Fruit fly (Drosophila melanogaster) whole organism, embryonic: ENCODE data around the gene tho2.
A peak's percentile ranks its signal among the peaks of the same experiment; 100 is the strongest.

ENCODE experiments used
- Atf-2 ChIP-seq: fragments of 200-800 bp; sonication (Bioruptor generic); optimal IDR thresholded peaks from 2 replicates; lab custom pipeline; 2016; ENCODE audit warnings: missing biosample characterization, missing genetic modification characterization
- Atf3 ChIP-seq: fragments of 200-800 bp; sonication (Bioruptor generic); optimal IDR thresholded peaks from 3 replicates; lab custom pipeline; 2016; ENCODE audit warnings: missing biosample characterization, missing genetic modification characterization
- B-H1 ChIP-seq: fragments of 200-800 bp; sonication (Bioruptor generic); IDR thresholded peaks from 3 replicates; pipeline ENCODE4 v1.3.6; 2022; ENCODE audit warnings: missing biosample characterization, missing genetic modification characterization
- CG10366 ChIP-seq: fragments of 200-800 bp; sonication (Bioruptor generic); IDR thresholded peaks from 2 replicates; pipeline ENCODE4 v1.3.6; 2022; ENCODE audit warnings: missing biosample characterization, missing genetic modification characterization
- CG10431 ChIP-seq: fragments of 200-800 bp; sonication (Bioruptor generic); optimal IDR thresholded peaks from 3 replicates; lab custom pipeline; 2018; ENCODE audit warnings: missing biosample characterization, mild to moderate bottlenecking, missing genetic modification characterization
- CG11695 ChIP-seq: fragments of 200-800 bp; sonication (Bioruptor generic); IDR thresholded peaks from 3 replicates; pipeline ENCODE4 v1.3.6; 2022; ENCODE audit warnings: missing biosample characterization, missing genetic modification characterization
- CG1233 ChIP-seq: fragments of 200-800 bp; sonication (Bioruptor generic); optimal IDR thresholded peaks from 4 replicates; lab custom pipeline; 2018; ENCODE audit warnings: missing biosample characterization, mild to moderate bottlenecking, missing genetic modification characterization
- CG14667 ChIP-seq: fragments of 200-800 bp; sonication (Bioruptor generic); IDR thresholded peaks from 2 replicates; pipeline ENCODE4 v1.3.6; 2022; ENCODE audit warnings: missing biosample characterization, missing genetic modification characterization
- CG15696 ChIP-seq: fragments of 200-800 bp; sonication (Bioruptor generic); optimal IDR thresholded peaks from 2 replicates; lab custom pipeline; 2019; ENCODE audit warnings: missing biosample characterization, mild to moderate bottlenecking, missing genetic modification characterization, moderate library complexity
- CG17612 ChIP-seq: fragments of 200-800 bp; sonication (Bioruptor generic); IDR thresholded peaks from 2 replicates; pipeline ENCODE4 v1.3.6; 2022; ENCODE audit warnings: missing biosample characterization, missing genetic modification characterization
- CG17829 ChIP-seq: fragments of 200-800 bp; optimal IDR thresholded peaks from 2 replicates; lab custom pipeline; 2019; ENCODE audit warnings: missing biosample characterization, mild to moderate bottlenecking, missing genetic modification characterization, moderate library complexity
- CG1792 ChIP-seq: fragments of 200-800 bp; sonication (Bioruptor generic); optimal IDR thresholded peaks from 2 replicates; lab custom pipeline; 2016; ENCODE audit warnings: missing biosample characterization, missing genetic modification characterization
- CG2889 ChIP-seq: fragments of 200-800 bp; sonication (Bioruptor generic); IDR thresholded peaks from 3 replicates; pipeline ENCODE4 v1.3.6; 2022; ENCODE audit warnings: missing biosample characterization, missing genetic modification characterization
- CG4820 ChIP-seq: fragments of 200-800 bp; sonication (Bioruptor generic); optimal IDR thresholded peaks from 3 replicates; lab custom pipeline; 2016; ENCODE audit warnings: missing biosample characterization, missing genetic modification characterization
- CG7271 ChIP-seq: fragments of 200-800 bp; sonication (Bioruptor generic); optimal IDR thresholded peaks from 2 replicates; lab custom pipeline; 2018; ENCODE audit warnings: missing biosample characterization, mild to moderate bottlenecking, missing genetic modification characterization, moderate library complexity
- CG7745 ChIP-seq: fragments of 200-800 bp; sonication (Bioruptor generic); optimal IDR thresholded peaks from 2 replicates; lab custom pipeline; 2018; ENCODE audit warnings: missing biosample characterization, mild to moderate bottlenecking, missing genetic modification characterization, moderate library complexity
- CG9609 ChIP-seq: fragments of 200-800 bp; sonication (Bioruptor generic); optimal IDR thresholded peaks from 3 replicates; lab custom pipeline; 2016; ENCODE audit warnings: missing biosample characterization, missing genetic modification characterization
- CHES-1-like ChIP-seq: fragments of 200-800 bp; sonication (Bioruptor generic); optimal IDR thresholded peaks from 2 replicates; lab custom pipeline; 2016; ENCODE audit warnings: missing biosample characterization, missing genetic modification characterization
- CTCF ChIP-seq: fragments of 200-800 bp; sonication (Bioruptor generic); optimal IDR thresholded peaks from 2 replicates; lab custom pipeline; 2017; ENCODE audit warnings: missing biosample characterization, mild to moderate bottlenecking, missing genetic modification characterization, moderate library complexity
- CkIIα-i1 ChIP-seq: fragments of 200-800 bp; sonication (Bioruptor generic); IDR thresholded peaks from 2 replicates; pipeline ENCODE4 v1.3.6; 2022; ENCODE audit warnings: missing biosample characterization, missing genetic modification characterization
- Dip3 ChIP-seq: fragments of 200-800 bp; sonication (Bioruptor generic); optimal IDR thresholded peaks from 3 replicates; lab custom pipeline; 2016; ENCODE audit warnings: missing biosample characterization, missing genetic modification characterization
- Dp ChIP-seq: fragments of 200-800 bp; sonication (Bioruptor generic); optimal IDR thresholded peaks from 2 replicates; lab custom pipeline; 2018; ENCODE audit warnings: missing biosample characterization, mild to moderate bottlenecking, missing genetic modification characterization, moderate library complexity
- HLH3B ChIP-seq: fragments of 200-800 bp; sonication (Bioruptor generic); IDR thresholded peaks from 2 replicates; pipeline ENCODE4 v1.3.6; 2022; ENCODE audit warnings: missing biosample characterization, missing genetic modification characterization
- Hmx ChIP-seq: fragments of 200-800 bp; sonication (Bioruptor generic); optimal IDR thresholded peaks from 2 replicates; lab custom pipeline; 2016; ENCODE audit warnings: missing biosample characterization, missing genetic modification characterization
- Kr ChIP-seq: fragments of 200-800 bp; sonication (Bioruptor generic); optimal IDR thresholded peaks from 2 replicates; lab custom pipeline; 2017; ENCODE audit warnings: missing biosample characterization, mild to moderate bottlenecking, missing genetic modification characterization
- Lhr ChIP-seq: fragments of 200-800 bp; sonication (Bioruptor generic); optimal IDR thresholded peaks from 3 replicates; lab custom pipeline; 2017; ENCODE audit warnings: mild to moderate bottlenecking, missing biosample characterization, missing genetic modification reagents, missing genetic modification characterization
- Lim3 ChIP-seq: fragments of 200-800 bp; sonication (Bioruptor generic); IDR thresholded peaks from 2 replicates; pipeline ENCODE4 v1.3.6; 2022; ENCODE audit warnings: missing biosample characterization, missing genetic modification characterization
- Mrtf ChIP-seq: fragments of 200-800 bp; sonication (Bioruptor generic); IDR thresholded peaks from 3 replicates; pipeline ENCODE4 v1.3.6; 2022; ENCODE audit warnings: missing biosample characterization, missing genetic modification characterization
- Ptx1 ChIP-seq: fragments of 200-800 bp; sonication (Bioruptor generic); IDR thresholded peaks from 2 replicates; pipeline ENCODE4 v1.3.6; 2022; ENCODE audit warnings: missing biosample characterization, missing genetic modification characterization
- Spps ChIP-seq: fragments of 200-800 bp; sonication (Bioruptor generic); optimal IDR thresholded peaks from 2 replicates; lab custom pipeline; 2018; ENCODE audit warnings: missing biosample characterization, mild to moderate bottlenecking, missing genetic modification characterization
- TFAM ChIP-seq: fragments of 200-800 bp; sonication (Bioruptor generic); optimal IDR thresholded peaks from 2 replicates; lab custom pipeline; 2017; ENCODE audit warnings: missing biosample characterization, missing genetic modification characterization, inconsistent platforms
- Tbp ChIP-seq: fragments of >200 bp; optimal IDR thresholded peaks from 2 replicates; lab custom pipeline; 2018; ENCODE audit warnings: missing biosample characterization, missing genetic modification characterization
- al ChIP-seq: fragments of 200-800 bp; sonication (Bioruptor generic); IDR thresholded peaks from 2 replicates; pipeline ENCODE4 v1.3.6; 2022; ENCODE audit warnings: missing biosample characterization, missing genetic modification characterization
- amos ChIP-seq: fragments of 200-800 bp; sonication (Bioruptor generic); IDR thresholded peaks from 2 replicates; pipeline ENCODE4 v1.3.6; 2022; ENCODE audit warnings: missing biosample characterization, missing genetic modification characterization; ENCODE audit not compliant: partially characterized antibody
- ash1 ChIP-seq: fragments of 200-800 bp; sonication (Bioruptor generic); optimal IDR thresholded peaks from 2 replicates; lab custom pipeline; 2018; ENCODE audit warnings: missing biosample characterization, mild to moderate bottlenecking, missing genetic modification characterization
- cwo ChIP-seq: fragments of 200-800 bp; sonication (Bioruptor generic); optimal IDR thresholded peaks from 3 replicates; lab custom pipeline; 2017; ENCODE audit warnings: missing biosample characterization, missing genetic modification characterization, mild to moderate bottlenecking, moderate library complexity, missing genetic modification reagents
- dan ChIP-seq: fragments of 200-800 bp; sonication (Bioruptor generic); IDR thresholded peaks from 2 replicates; pipeline ENCODE4 v1.3.6; 2022; ENCODE audit warnings: missing biosample characterization, missing genetic modification characterization
- disco-r ChIP-seq: fragments of 200-800 bp; sonication (Bioruptor generic); optimal IDR thresholded peaks from 2 replicates; lab custom pipeline; 2016; ENCODE audit warnings: missing biosample characterization, missing genetic modification characterization
- eve ChIP-seq, 2 experiments: fragments of >200 bp; optimal IDR thresholded peaks; 2 replicates each; lab custom pipeline; 2017; ENCODE audit warnings: missing biosample characterization in 2 of 2, missing genetic modification characterization in 2 of 2
- ind ChIP-seq: fragments of 200-800 bp; sonication (Bioruptor generic); optimal IDR thresholded peaks from 3 replicates; lab custom pipeline; 2016; ENCODE audit warnings: missing biosample characterization, missing genetic modification characterization
- kay ChIP-seq: fragments of 200-800 bp; sonication (Bioruptor generic); optimal IDR thresholded peaks from 2 replicates; lab custom pipeline; 2016; ENCODE audit warnings: missing biosample characterization, missing genetic modification characterization
- lmd ChIP-seq: fragments of 200-800 bp; sonication (Bioruptor generic); IDR thresholded peaks from 2 replicates; pipeline ENCODE4 v1.3.6; 2022; ENCODE audit warnings: missing biosample characterization, missing genetic modification characterization
- pita ChIP-seq: fragments of 200-800 bp; sonication (Bioruptor generic); optimal IDR thresholded peaks from 2 replicates; lab custom pipeline; 2017; ENCODE audit warnings: missing biosample characterization, mild to moderate bottlenecking, missing genetic modification characterization
- shn ChIP-seq: fragments of 200-800 bp; sonication (Bioruptor generic); optimal IDR thresholded peaks from 3 replicates; lab custom pipeline; 2016; ENCODE audit warnings: missing biosample characterization, missing genetic modification characterization
- sim ChIP-seq: fragments of 200-800 bp; sonication (Bioruptor generic); IDR thresholded peaks from 2 replicates; pipeline ENCODE4 v1.3.6; 2022; ENCODE audit warnings: missing biosample characterization, missing genetic modification characterization
- stc ChIP-seq: fragments of 200-800 bp; sonication (Bioruptor generic); IDR thresholded peaks from 2 replicates; pipeline ENCODE4 v1.3.6; 2022; ENCODE audit warnings: missing biosample characterization, missing genetic modification characterization
- tio ChIP-seq: fragments of 200-800 bp; sonication (Bioruptor generic); optimal IDR thresholded peaks from 2 replicates; lab custom pipeline; 2017; ENCODE audit warnings: missing biosample characterization, missing genetic modification characterization, inconsistent platforms
- tll ChIP-seq, 2 experiments: fragments of 200-800 bp in 1 of 2; fragments of >200 bp in 1 of 2; sonication (Bioruptor generic) in 1 of 2; optimal IDR thresholded peaks; 2 replicates each; lab custom pipeline; 2017 to 2019; ENCODE audit warnings: missing biosample characterization in 2 of 2, missing genetic modification characterization in 2 of 2, mild to moderate bottlenecking in 1 of 2, moderate library complexity in 1 of 2
- toy ChIP-seq: fragments of 200-800 bp; sonication (Bioruptor generic); IDR thresholded peaks from 2 replicates; pipeline ENCODE4 v1.3.6; 2022; ENCODE audit warnings: missing biosample characterization, missing genetic modification characterization
- trh ChIP-seq: fragments of 200-800 bp; sonication (Bioruptor generic); optimal IDR thresholded peaks from 2 replicates; lab custom pipeline; 2016; ENCODE audit warnings: missing biosample characterization, missing genetic modification characterization
- tup ChIP-seq: fragments of 200-800 bp; sonication (Bioruptor generic); optimal IDR thresholded peaks from 2 replicates; lab custom pipeline; 2016; ENCODE audit warnings: missing biosample characterization, mild to moderate bottlenecking, missing genetic modification characterization, moderate library complexity
- zfh2 ChIP-seq: fragments of 200-800 bp; sonication (Bioruptor generic); optimal IDR thresholded peaks from 2 replicates; lab custom pipeline; 2016; ENCODE audit warnings: missing biosample characterization, missing genetic modification characterization

tho2 gene

DNA sequence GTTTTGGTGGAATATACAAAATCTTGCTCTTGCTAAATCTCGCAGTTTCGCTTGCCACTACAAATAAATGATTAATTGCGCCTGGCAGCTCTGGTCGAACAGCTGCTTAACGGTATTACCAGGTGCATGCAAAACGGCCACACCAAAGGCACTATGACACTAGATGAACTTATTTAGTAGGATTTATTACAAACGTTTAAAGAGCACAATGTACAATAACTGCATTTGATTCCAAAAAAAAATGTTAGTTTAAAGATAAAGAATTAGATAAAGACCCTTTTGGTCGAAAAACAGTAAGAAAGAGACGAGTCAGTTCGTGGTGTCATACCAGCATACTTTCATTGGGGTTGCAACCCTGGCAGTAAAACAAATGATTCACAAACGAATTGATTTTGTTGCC lies 2.2 kb upstream of the tho2 start, which contains the start of the genes CG11723 and Tbcd (continued):
- TF ChIP-seq Lim3 (GFP tag; lab: Robert Waterston, UW) (peak; percentile 41; the same call in 1 of the 2 replicates), lmd (GFP tag; lab: Robert Waterston, UW) (peak; percentile 92), ind (GFP tag; lab: Kevin White, UChicago) (peak; percentile 87), toy (GFP tag; lab: Robert Waterston, UW) (peak; percentile 76; the same call in 1 of the 2 replicates), CG15696 (peak; percentile 82), TFAM (GFP tag; lab: Kevin White, UChicago) (peak; percentile 24), dan (peak; percentile 70), Atf-2 (GFP tag; lab: Kevin White, UChicago) (peak; percentile 83), kay (GFP tag; lab: Kevin White, UChicago) (peak; percentile 94), CG9609 (GFP tag; lab: Kevin White, UChicago) (peak; percentile 89), Tbp (GFP tag; lab: Kevin White, UChicago) (no peak), amos (GFP tag; lab: Robert Waterston, UW) (0 out of 2 replicates have a peak, but pooled peaks have one; percentile 15), CkIIα-i1 (GFP tag; lab: Robert Waterston, UW) (peak; percentile 18; the same call in 1 of the 2 replicates), CG2889 (GFP tag; lab: Robert Waterston, UW) (peak; percentile 87), CG17612 (peak; percentile 77), CG14667 (GFP tag; lab: Robert Waterston, UW) (peak; percentile 93), cwo (GFP tag; lab: Kevin White, UChicago) (no peak), Spps (peak; percentile 73), tll (GFP tag; optimal IDR thresholded peaks at IDR 0.05; lab: Kevin White, UChicago) (peak in 1 of 2 experiments; percentile 20), CG7271 (tag; lab: Kevin White, UChicago) (peak; percentile 56), Atf3 (GFP tag; lab: Kevin White, UChicago) (peak; percentile 83), eve (GFP tag; optimal IDR thresholded peaks at IDR 0.05; lab: Kevin White, UChicago) (no peak), CG10431 (GFP tag; lab: Kevin White, UChicago) (peak; percentile 46), CTCF (GFP tag; lab: Kevin White, UChicago) (peak; percentile 22), Mrtf (GFP tag; lab: Robert Waterston, UW) (peak; percentile 91), CG7745 (tag; lab: Kevin White, UChicago) (no peak), CG1792 (GFP tag; lab: Kevin White, UChicago) (peak; percentile 76), CHES-1-like (GFP tag; lab: Kevin White, UChicago) (peak; percentile 87), al (GFP tag; lab: Robert Waterston, UW) (peak; percentile 84), ash1 (GFP tag; lab: Kevin White, UChicago) (peak; percentile 48), trh (GFP tag; lab: Kevin White, UChicago) (peak; percentile 48), Dip3 (GFP tag; lab: Kevin White, UChicago) (peak; percentile 83), tup (GFP tag; lab: Kevin White, UChicago) (peak; percentile 62), pita (GFP tag; lab: Kevin White, UChicago) (no peak), Kr (GFP tag; lab: Kevin White, UChicago) (no peak), Ptx1 (GFP tag; lab: Robert Waterston, UW) (peak; percentile 95), Hmx (no peak), CG11695 (GFP tag; lab: Robert Waterston, UW) (peak; percentile 93), CG1233 (GFP tag; lab: Kevin White, UChicago) (peak; percentile 84), Dp (GFP tag; lab: Kevin White, UChicago) (peak; percentile 29), CG17829 (tag; lab: Kevin White, UChicago) (peak; percentile 90), stc (GFP tag; lab: Robert Waterston, UW) (peak; percentile 95), CG4820 (GFP tag; lab: Kevin White, UChicago) (peak; percentile 83), CG10366 (GFP tag; lab: Robert Waterston, UW) (peak; percentile 95), zfh2 (peak; percentile 90), HLH3B (GFP tag; lab: Robert Waterston, UW) (peak; percentile 93), Lhr (GFP tag; lab: Kevin White, UChicago) (peak; percentile 54), B-H1 (GFP tag; lab: Robert Waterston, UW) (peak; percentile 90), sim (GFP tag; lab: Robert Waterston, UW) (peak; percentile 88), tio (no peak), shn (GFP tag; lab: Kevin White, UChicago) (peak; percentile 87), disco-r (GFP tag; lab: Kevin White, UChicago) (peak; percentile 79)
